Worm (Caenorhabditis elegans): ENCODE measurements around the gene fbxa-43.

DNA sequence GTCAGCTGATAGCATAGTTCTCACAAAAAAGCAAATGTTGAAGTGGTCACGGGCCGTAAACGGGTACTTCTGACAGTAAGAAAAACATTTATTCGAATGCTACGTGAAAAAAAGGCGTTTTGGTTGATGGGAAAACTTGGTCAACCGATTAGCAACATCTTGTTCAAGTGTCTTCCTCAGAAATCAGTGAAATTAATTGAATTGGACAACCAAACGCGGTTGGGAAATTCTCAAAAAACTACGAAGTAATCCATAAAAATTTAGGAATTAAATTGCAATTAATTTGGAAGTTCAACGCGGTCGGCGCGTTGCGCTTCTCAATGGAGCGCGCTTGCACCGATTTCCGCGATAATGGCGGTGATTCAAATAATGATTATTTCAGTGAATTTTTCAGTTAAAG is 566 bp upstream of the fbxa-43 start:
- no peak for TF ChIP-seq ets-7 (tag; optimal IDR thresholded peaks at IDR 0.05)
- no peak for TF ChIP-seq ama-1 (optimal IDR thresholded peaks at IDR 0.05)
- no peak for TF ChIP-seq sea-1 (GFP tag; conservative IDR thresholded peaks at IDR 0.05)
- no peak for TF ChIP-seq hmg-4 (GFP tag; optimal IDR thresholded peaks at IDR 0.05)
- no peak for TF ChIP-seq hnd-1 (tag; optimal IDR thresholded peaks at IDR 0.05)
- TF ChIP-seq ceh-36 (tag; optimal IDR thresholded peaks at IDR 0.05), result no peak
- no peak for TF ChIP-seq B0310.2 (tag; optimal IDR thresholded peaks at IDR 0.05)

Measured in whole organism, early embryonic.